Fruit fly (Drosophila melanogaster) whole organism, embryonic: ENCODE results near the gene CG32483.

Source experiments
- Adf1 ChIP-seq: fragments of 200-800 bp; sonication (Bioruptor generic); IDR thresholded peaks from 2 replicates; pipeline ENCODE4 v1.3.6; 2022; ENCODE audit warnings: missing biosample characterization, missing genetic modification characterization
- Aef1 ChIP-seq: fragments of 200-800 bp; sonication (Bioruptor generic); IDR thresholded peaks from 3 replicates; pipeline ENCODE4 v1.3.6; 2022; ENCODE audit warnings: missing biosample characterization, missing genetic modification characterization
- Atf3 ChIP-seq: fragments of 200-800 bp; sonication (Bioruptor generic); optimal IDR thresholded peaks from 3 replicates; lab custom pipeline; 2016; ENCODE audit warnings: missing biosample characterization, missing genetic modification characterization
- BEAF-32 ChIP-seq: fragments of 200-800 bp; sonication (Bioruptor generic); optimal IDR thresholded peaks from 3 replicates; lab custom pipeline; 2017; ENCODE audit warnings: missing biosample characterization, missing genetic modification characterization, mild to moderate bottlenecking, moderate library complexity, missing genetic modification reagents
- Bdp1 ChIP-seq: fragments of 200-800 bp; sonication (Bioruptor generic); optimal IDR thresholded peaks from 3 replicates; lab custom pipeline; 2016; ENCODE audit warnings: missing biosample characterization, missing genetic modification characterization
- CG1024 ChIP-seq: fragments of 200-800 bp; sonication (Bioruptor generic); IDR thresholded peaks from 2 replicates; pipeline ENCODE4 v1.3.6; 2022; ENCODE audit warnings: missing biosample characterization, missing genetic modification characterization
- CG10543 ChIP-seq: fragments of 200-800 bp; sonication (Bioruptor generic); optimal IDR thresholded peaks from 3 replicates; lab custom pipeline; 2017; ENCODE audit warnings: missing biosample characterization, mild to moderate bottlenecking, missing genetic modification characterization, moderate library complexity
- CG11696 ChIP-seq: fragments of 200-800 bp; sonication (Bioruptor generic); IDR thresholded peaks from 2 replicates; pipeline ENCODE4 v1.3.6; 2022; ENCODE audit warnings: missing biosample characterization, missing genetic modification characterization
- CG14050 ChIP-seq: fragments of 200-800 bp; sonication (Bioruptor generic); IDR thresholded peaks from 3 replicates; pipeline ENCODE4 v1.3.6; 2022; ENCODE audit warnings: missing biosample characterization, missing genetic modification characterization
- CG17612 ChIP-seq: fragments of 200-800 bp; sonication (Bioruptor generic); IDR thresholded peaks from 2 replicates; pipeline ENCODE4 v1.3.6; 2022; ENCODE audit warnings: missing biosample characterization, missing genetic modification characterization
- CG18764 ChIP-seq: fragments of 200-800 bp; sonication (Bioruptor generic); optimal IDR thresholded peaks from 3 replicates; lab custom pipeline; 2016; ENCODE audit warnings: missing biosample characterization, missing genetic modification characterization
- CG34422 ChIP-seq: fragments of 200-800 bp; sonication (Bioruptor generic); IDR thresholded peaks from 3 replicates; pipeline ENCODE4 v1.3.6; 2022; ENCODE audit warnings: missing biosample characterization, missing genetic modification characterization
- CG3847 ChIP-seq: fragments of 200-800 bp; sonication (Bioruptor generic); IDR thresholded peaks from 2 replicates; pipeline ENCODE4 v1.3.6; 2022; ENCODE audit warnings: missing biosample characterization, missing genetic modification characterization
- CG4360 ChIP-seq: fragments of 200-800 bp; sonication (Bioruptor generic); IDR thresholded peaks from 2 replicates; pipeline ENCODE4 v1.3.6; 2022; ENCODE audit warnings: missing biosample characterization, missing genetic modification characterization
- CG4730 ChIP-seq: fragments of 200-800 bp; sonication (Bioruptor generic); IDR thresholded peaks from 2 replicates; pipeline ENCODE4 v1.3.6; 2022; ENCODE audit warnings: missing biosample characterization, missing genetic modification characterization
- CG4820 ChIP-seq: fragments of 200-800 bp; sonication (Bioruptor generic); optimal IDR thresholded peaks from 3 replicates; lab custom pipeline; 2016; ENCODE audit warnings: missing biosample characterization, missing genetic modification characterization
- CG6654 ChIP-seq: fragments of 200-800 bp; sonication (Bioruptor generic); optimal IDR thresholded peaks from 2 replicates; lab custom pipeline; 2017; ENCODE audit warnings: missing biosample characterization, mild to moderate bottlenecking, missing genetic modification characterization
- CG6689 ChIP-seq: fragments of 200-800 bp; sonication (Bioruptor generic); IDR thresholded peaks from 2 replicates; pipeline ENCODE4 v1.3.6; 2022; ENCODE audit warnings: missing biosample characterization, missing genetic modification characterization
- CG6854 ChIP-seq: fragments of 200-800 bp; sonication (Bioruptor generic); optimal IDR thresholded peaks from 3 replicates; lab custom pipeline; 2017; ENCODE audit warnings: missing biosample characterization, mild to moderate bottlenecking, missing genetic modification characterization
- CG7745 ChIP-seq: fragments of 200-800 bp; sonication (Bioruptor generic); optimal IDR thresholded peaks from 2 replicates; lab custom pipeline; 2018; ENCODE audit warnings: missing biosample characterization, mild to moderate bottlenecking, missing genetic modification characterization, moderate library complexity
- CG7963 ChIP-seq: fragments of 200-800 bp; sonication (Bioruptor generic); IDR thresholded peaks from 3 replicates; pipeline ENCODE4 v1.3.6; 2022; ENCODE audit warnings: missing biosample characterization, missing genetic modification characterization; ENCODE audit not compliant: partially characterized antibody
- CG9215 ChIP-seq: fragments of 200-800 bp; sonication (Bioruptor generic); IDR thresholded peaks from 2 replicates; pipeline ENCODE4 v1.3.6; 2022; ENCODE audit warnings: missing biosample characterization, missing genetic modification characterization
- Camta ChIP-seq: fragments of 200-800 bp; sonication (Bioruptor generic); optimal IDR thresholded peaks from 2 replicates; lab custom pipeline; 2016; ENCODE audit warnings: missing biosample characterization, missing genetic modification characterization
- CkIIα-i1 ChIP-seq: fragments of 200-800 bp; sonication (Bioruptor generic); IDR thresholded peaks from 2 replicates; pipeline ENCODE4 v1.3.6; 2022; ENCODE audit warnings: missing biosample characterization, missing genetic modification characterization
- Dek ChIP-seq: fragments of 200-800 bp; sonication (Bioruptor generic); optimal IDR thresholded peaks from 3 replicates; lab custom pipeline; 2019; ENCODE audit warnings: missing biosample characterization, mild to moderate bottlenecking, missing genetic modification characterization, moderate library complexity
- Dip2 ChIP-seq: fragments of 200-800 bp; sonication (Bioruptor generic); IDR thresholded peaks from 2 replicates; pipeline ENCODE4 v1.3.6; 2022; ENCODE audit warnings: missing biosample characterization, missing genetic modification characterization
- Ets97D ChIP-seq: fragments of 200-800 bp; sonication (Bioruptor generic); optimal IDR thresholded peaks from 3 replicates; lab custom pipeline; 2016; ENCODE audit warnings: missing biosample characterization, missing genetic modification characterization
- Fer3 ChIP-seq: fragments of 200-800 bp; sonication (Bioruptor generic); optimal IDR thresholded peaks from 2 replicates; lab custom pipeline; 2018; ENCODE audit warnings: missing biosample characterization, mild to moderate bottlenecking, missing genetic modification characterization, moderate library complexity
- Mrtf ChIP-seq: fragments of 200-800 bp; sonication (Bioruptor generic); IDR thresholded peaks from 3 replicates; pipeline ENCODE4 v1.3.6; 2022; ENCODE audit warnings: missing biosample characterization, missing genetic modification characterization
- Sry-δ ChIP-seq: fragments of 200-800 bp; sonication (Bioruptor generic); optimal IDR thresholded peaks from 2 replicates; lab custom pipeline; 2016; ENCODE audit warnings: missing biosample characterization, missing genetic modification characterization
- Stat92E ChIP-seq, 3 experiments: fragments of >200 bp in 2 of 3; fragments of 200-800 bp in 1 of 3; sonication (Bioruptor generic) in 1 of 3; optimal IDR thresholded peaks; 2 replicates each; lab custom pipeline; 2017 to 2019; ENCODE audit warnings: missing biosample characterization in 3 of 3, missing genetic modification characterization in 3 of 3, mild to moderate bottlenecking in 1 of 3, moderate library complexity in 1 of 3
- Trl ChIP-seq, 3 experiments: fragments of >200 bp in 2 of 3; fragments of 200-800 bp in 1 of 3; sonication (Bioruptor generic) in 1 of 3; optimal IDR thresholded peaks; 2 replicates in 1 of 3; 3 replicates in 2 of 3; lab custom pipeline; 2016 to 2017; ENCODE audit warnings: missing biosample characterization in 1 of 3, missing genetic modification characterization in 1 of 3
- aop ChIP-seq: fragments of 200-800 bp; sonication (Bioruptor generic); IDR thresholded peaks from 2 replicates; pipeline ENCODE4 v1.3.6; 2022; ENCODE audit warnings: missing biosample characterization, missing genetic modification characterization
- bbx ChIP-seq: fragments of 200-800 bp; sonication (Bioruptor generic); IDR thresholded peaks from 2 replicates; pipeline ENCODE4 v1.3.6; 2022; ENCODE audit warnings: missing biosample characterization, missing genetic modification characterization; ENCODE audit not compliant: partially characterized antibody
- btn ChIP-seq: fragments of 200-800 bp; sonication (Bioruptor generic); optimal IDR thresholded peaks from 2 replicates; lab custom pipeline; 2016; ENCODE audit warnings: missing biosample characterization, missing genetic modification characterization
- cwo ChIP-seq: fragments of 200-800 bp; sonication (Bioruptor generic); optimal IDR thresholded peaks from 3 replicates; lab custom pipeline; 2017; ENCODE audit warnings: missing biosample characterization, missing genetic modification characterization, mild to moderate bottlenecking, moderate library complexity, missing genetic modification reagents
- fd3F ChIP-seq: fragments of 200-800 bp; sonication (Bioruptor generic); optimal IDR thresholded peaks from 2 replicates; lab custom pipeline; 2018; ENCODE audit warnings: missing biosample characterization, mild to moderate bottlenecking, missing genetic modification characterization, moderate library complexity
- insv ChIP-seq, 2 experiments: fragments of 200-800 bp; sonication (Bioruptor generic); optimal IDR thresholded peaks; 3 replicates each; lab custom pipeline; 2016 to 2018; ENCODE audit warnings: missing biosample characterization in 2 of 2, missing genetic modification characterization in 2 of 2
- jumu ChIP-seq: fragments of 200-800 bp; sonication (Bioruptor generic); optimal IDR thresholded peaks from 3 replicates; lab custom pipeline; 2016; ENCODE audit warnings: missing biosample characterization, missing genetic modification characterization
- lmd ChIP-seq: fragments of 200-800 bp; sonication (Bioruptor generic); IDR thresholded peaks from 2 replicates; pipeline ENCODE4 v1.3.6; 2022; ENCODE audit warnings: missing biosample characterization, missing genetic modification characterization
- lov ChIP-seq, 2 experiments: fragments of 200-800 bp in 1 of 2; fragments of >200 bp in 1 of 2; sonication (Bioruptor generic) in 1 of 2; IDR thresholded peaks in 1 of 2; optimal IDR thresholded peaks in 1 of 2; 2 replicates in 1 of 2; 3 replicates in 1 of 2; pipeline versions ENCODE4 v1.3.6 to Lab custom; 2017 to 2022; ENCODE audit warnings: missing biosample characterization in 1 of 2, missing genetic modification characterization in 1 of 2
- nerfin-1 ChIP-seq: fragments of 200-800 bp; sonication (Bioruptor generic); optimal IDR thresholded peaks from 3 replicates; lab custom pipeline; 2019; ENCODE audit warnings: missing biosample characterization, mild to moderate bottlenecking, missing genetic modification characterization, moderate library complexity
- nom ChIP-seq: fragments of 200-800 bp; sonication (Bioruptor generic); optimal IDR thresholded peaks from 2 replicates; lab custom pipeline; 2017; ENCODE audit warnings: missing biosample characterization, missing genetic modification characterization, mild to moderate bottlenecking, moderate library complexity, missing genetic modification reagents
- otp ChIP-seq: fragments of 200-800 bp; sonication (Bioruptor generic); IDR thresholded peaks from 3 replicates; pipeline ENCODE4, ENCODE4 v1.3.6; 2022; ENCODE audit warnings: missing biosample characterization, missing genetic modification characterization
- pan ChIP-seq, 4 experiments: fragments of >200 bp in 3 of 4; fragments of 200-800 bp in 1 of 4; sonication (Bioruptor generic) in 1 of 4; optimal IDR thresholded peaks in 3 of 4; IDR thresholded peaks in 1 of 4; 2 replicates each; pipeline versions ENCODE4 v1.3.6 to Lab custom; 2017 to 2022; ENCODE audit warnings: missing biosample characterization in 2 of 4, missing genetic modification characterization in 2 of 4, mixed read lengths in 1 of 4
- sens ChIP-seq: fragments of 200-800 bp; sonication (Bioruptor generic); peaks from one replicate; lab custom pipeline; 2016; ENCODE audit warnings: missing biosample characterization, missing genetic modification characterization
- sisA ChIP-seq: fragments of 200-800 bp; sonication (Bioruptor generic); IDR thresholded peaks from 2 replicates; pipeline ENCODE4 v1.3.6; 2022; ENCODE audit warnings: missing biosample characterization, missing genetic modification characterization
- sug ChIP-seq: fragments of 200-800 bp; optimal IDR thresholded peaks from 2 replicates; lab custom pipeline; 2019; ENCODE audit warnings: missing biosample characterization, mild to moderate bottlenecking, missing genetic modification characterization, moderate library complexity

The CG32483 gene

dm6 chr3L:640324-640974, 49.4 kb downstream of the CG32483 start (continued):
- no peak for TF ChIP-seq lov (optimal IDR thresholded peaks at IDR 0.05; lab: Kevin White, UChicago)
- no peak; the same call in 2 of the 3 replicates for TF ChIP-seq lov (GFP tag; IDR thresholded peaks at IDR 0.05; lab: Robert Waterston, UW)
- TF ChIP-seq CG10543 (GFP tag; lab: Kevin White, UChicago), result peak; percentile 54
- TF ChIP-seq CG6854 (GFP tag; lab: Kevin White, UChicago), result peak; percentile 39
- TF ChIP-seq Dip2 (GFP tag; lab: Robert Waterston, UW), result no peak
- TF ChIP-seq Camta (GFP tag; lab: Kevin White, UChicago), result peak; percentile 85
- peak; percentile 44 for TF ChIP-seq cwo (GFP tag; lab: Kevin White, UChicago)
- TF ChIP-seq CG34422 (GFP tag; lab: Robert Waterston, UW), result no peak; the same call in 1 of the 3 replicates
- peak; percentile 81 for TF ChIP-seq Bdp1
- peak in 1 of 3 experiments; percentile 90 for TF ChIP-seq Stat92E (GFP tag; optimal IDR thresholded peaks at IDR 0.05; lab: Kevin White, UChicago)
- peak; percentile 71 for TF ChIP-seq Fer3 (tag; lab: Kevin White, UChicago)
- TF ChIP-seq insv (GFP tag; optimal IDR thresholded peaks at IDR 0.05; lab: Kevin White, UChicago), result peak; percentile 22 to 42
- TF ChIP-seq CG14050 (GFP tag; lab: Robert Waterston, UW), result no peak; the same call in 2 of the 3 replicates
- peak; percentile 60 for TF ChIP-seq Aef1 (GFP tag; lab: Robert Waterston, UW)
- TF ChIP-seq CG18764 (GFP tag; lab: Kevin White, UChicago), result peak; percentile 64
- peak; percentile 63 for TF ChIP-seq Dek (tag; lab: Kevin White, UChicago)
- TF ChIP-seq fd3F (GFP tag; lab: Kevin White, UChicago), result peak; percentile 31
- 0 out of 2 replicates have a peak, but pooled peaks have one; percentile 14 for TF ChIP-seq Adf1 (GFP tag; lab: Robert Waterston, UW)
- TF ChIP-seq Mrtf (GFP tag; lab: Robert Waterston, UW), result peak; percentile 71; the same call in 2 of the 3 replicates
- no peak for TF ChIP-seq CG7963 (GFP tag; lab: Robert Waterston, UW)
- TF ChIP-seq lmd (GFP tag; lab: Robert Waterston, UW), result peak; percentile 79
- no peak for TF ChIP-seq aop (GFP tag; lab: Robert Waterston, UW)
- TF ChIP-seq sug (tag; lab: Kevin White, UChicago), result peak; percentile 21
- TF ChIP-seq sens (GFP tag; lab: Kevin White, UChicago), result peak; percentile 99
- TF ChIP-seq CG4730 (GFP tag; lab: Robert Waterston, UW), result peak; percentile 30; the same call in 1 of the 2 replicates
- TF ChIP-seq jumu, result peak; percentile 80
- TF ChIP-seq nerfin-1 (tag; lab: Kevin White, UChicago), result peak; percentile 81
- peak; percentile 55 for TF ChIP-seq CG9215 (GFP tag; lab: Robert Waterston, UW)
- TF ChIP-seq bbx (GFP tag; lab: Robert Waterston, UW), result no peak
- TF ChIP-seq CG1024, result peak; percentile 72
- peak; percentile 85 for TF ChIP-seq CG4820 (GFP tag; lab: Kevin White, UChicago)
- peak; percentile 76 for TF ChIP-seq sisA
- TF ChIP-seq btn (GFP tag; lab: Kevin White, UChicago), result peak; percentile 57
- peak; percentile 47 for TF ChIP-seq CG11696 (GFP tag; lab: Robert Waterston, UW)
- no peak for TF ChIP-seq Trl (optimal IDR thresholded peaks at IDR 0.05; lab: Kevin White, UChicago)
- peak; percentile 90 for TF ChIP-seq Trl (GFP tag; optimal IDR thresholded peaks at IDR 0.05; lab: Kevin White, UChicago)
- peak; percentile 57; the same call in 1 of the 3 replicates for TF ChIP-seq otp (GFP tag; lab: Robert Waterston, UW)
- TF ChIP-seq Sry-δ (GFP tag; lab: Kevin White, UChicago), result peak; percentile 47
- TF ChIP-seq pan (optimal IDR thresholded peaks at IDR 0.05; lab: Kevin White, UChicago), result no peak
- TF ChIP-seq pan (GFP tag; optimal IDR thresholded peaks at IDR 0.05 in 1 of 2, IDR thresholded peaks at IDR 0.05 in 1 of 2), result peak in 1 of 2 experiments; percentile 77
- TF ChIP-seq nom (GFP tag; lab: Kevin White, UChicago), result peak; percentile 86
- TF ChIP-seq CG17612, result 0 out of 2 replicates have a peak, but pooled peaks have one; percentile 7
- TF ChIP-seq Atf3 (GFP tag; lab: Kevin White, UChicago), result peak; percentile 87
- TF ChIP-seq CG3847 (GFP tag; lab: Robert Waterston, UW), result peak; percentile 61
- peak; percentile 51 for TF ChIP-seq Ets97D
- peak; percentile 7; the same call in 1 of the 2 replicates for TF ChIP-seq CG4360 (GFP tag; lab: Robert Waterston, UW)
- TF ChIP-seq BEAF-32 (GFP tag; lab: Kevin White, UChicago), result no peak
- TF ChIP-seq CkIIα-i1 (GFP tag; lab: Robert Waterston, UW), result no peak
- peak; percentile 45 for TF ChIP-seq CG6654
- peak; percentile 54 for TF ChIP-seq CG7745
- TF ChIP-seq CG6689 (GFP tag; lab: Robert Waterston, UW), result peak; percentile 84
